Fruit fly (Drosophila melanogaster) whole organism, embryonic: ENCODE results near the gene CG11249.

Experiments
- Ada2b ChIP-seq: fragments of 200-800 bp; sonication (Bioruptor generic); IDR thresholded peaks from 2 replicates; pipeline ENCODE4 v1.3.6; 2022; ENCODE audit warnings: missing biosample characterization, missing genetic modification characterization
- Atf3 ChIP-seq: fragments of 200-800 bp; sonication (Bioruptor generic); optimal IDR thresholded peaks from 3 replicates; lab custom pipeline; 2016; ENCODE audit warnings: missing biosample characterization, missing genetic modification characterization
- Bdp1 ChIP-seq: fragments of 200-800 bp; sonication (Bioruptor generic); optimal IDR thresholded peaks from 3 replicates; lab custom pipeline; 2016; ENCODE audit warnings: missing biosample characterization, missing genetic modification characterization
- BtbVII ChIP-seq: fragments of 200-800 bp; sonication (Bioruptor generic); optimal IDR thresholded peaks from 3 replicates; lab custom pipeline; 2017; ENCODE audit warnings: missing biosample characterization, mild to moderate bottlenecking, missing genetic modification characterization
- Bteb2 ChIP-seq: fragments of 200-800 bp; sonication (Bioruptor generic); optimal IDR thresholded peaks from 2 replicates; lab custom pipeline; 2016; ENCODE audit warnings: missing biosample characterization, missing genetic modification characterization
- CG12071 ChIP-seq: fragments of 200-800 bp; sonication (Bioruptor generic); optimal IDR thresholded peaks from 3 replicates; lab custom pipeline; 2018; ENCODE audit warnings: missing biosample characterization, mild to moderate bottlenecking, missing genetic modification characterization
- CG12104 ChIP-seq: fragments of 200-800 bp; sonication (Bioruptor generic); optimal IDR thresholded peaks from 3 replicates; lab custom pipeline; 2016; ENCODE audit warnings: missing biosample characterization, missing genetic modification characterization
- CG12769 ChIP-seq: fragments of 200-800 bp; sonication (Bioruptor generic); optimal IDR thresholded peaks from 2 replicates; lab custom pipeline; 2019; ENCODE audit warnings: missing biosample characterization, mild to moderate bottlenecking, missing genetic modification characterization, moderate library complexity
- CG13775 ChIP-seq: fragments of 200-800 bp; sonication (Bioruptor generic); optimal IDR thresholded peaks from 3 replicates; lab custom pipeline; 2017; ENCODE audit warnings: missing biosample characterization, mild to moderate bottlenecking, missing genetic modification characterization
- CG14014 ChIP-seq: fragments of 200-800 bp; sonication (Bioruptor generic); IDR thresholded peaks from 2 replicates; pipeline ENCODE4 v1.3.6; 2022; ENCODE audit warnings: missing biosample characterization, missing genetic modification characterization
- CG1647 ChIP-seq: fragments of 200-800 bp; sonication (Bioruptor generic); optimal IDR thresholded peaks from 3 replicates; lab custom pipeline; 2016; ENCODE audit warnings: missing biosample characterization, missing genetic modification characterization
- CG16863 ChIP-seq: fragments of 200-800 bp; sonication (Bioruptor generic); optimal IDR thresholded peaks from 3 replicates; lab custom pipeline; 2016; ENCODE audit warnings: missing biosample characterization, missing genetic modification characterization
- CG17361 ChIP-seq: fragments of 200-800 bp; sonication (Bioruptor generic); IDR thresholded peaks from 3 replicates; pipeline ENCODE4 v1.3.6; 2022; ENCODE audit warnings: missing biosample characterization, missing genetic modification characterization
- CG18764 ChIP-seq: fragments of 200-800 bp; sonication (Bioruptor generic); optimal IDR thresholded peaks from 3 replicates; lab custom pipeline; 2016; ENCODE audit warnings: missing biosample characterization, missing genetic modification characterization
- CG2202 ChIP-seq: fragments of 200-800 bp; sonication (Bioruptor generic); optimal IDR thresholded peaks from 2 replicates; lab custom pipeline; 2018; ENCODE audit warnings: missing biosample characterization, mild to moderate bottlenecking, missing genetic modification characterization
- CG31365 ChIP-seq: fragments of 200-800 bp; sonication (Bioruptor generic); optimal IDR thresholded peaks from 2 replicates; lab custom pipeline; 2018; ENCODE audit warnings: missing biosample characterization, mild to moderate bottlenecking, missing genetic modification characterization
- CG31388 ChIP-seq: fragments of 200-800 bp; sonication (Bioruptor generic); optimal IDR thresholded peaks from 2 replicates; lab custom pipeline; 2016; ENCODE audit warnings: missing biosample characterization, missing genetic modification characterization
- CG6272 ChIP-seq: fragments of 200-800 bp; sonication (Bioruptor generic); IDR thresholded peaks from 2 replicates; pipeline ENCODE4 v1.3.6; 2022; ENCODE audit warnings: missing biosample characterization, missing genetic modification characterization
- CG7372 ChIP-seq: fragments of 200-800 bp; sonication (Bioruptor generic); IDR thresholded peaks from 2 replicates; pipeline ENCODE4 v1.3.6; 2022; ENCODE audit warnings: missing biosample characterization, missing genetic modification characterization
- CG9727 ChIP-seq: fragments of 200-800 bp; sonication (Bioruptor generic); optimal IDR thresholded peaks from 3 replicates; lab custom pipeline; 2017; ENCODE audit warnings: missing biosample characterization, mild to moderate bottlenecking, missing genetic modification characterization
- CrebB ChIP-seq: fragments of 200-800 bp; sonication (Bioruptor generic); optimal IDR thresholded peaks from 3 replicates; lab custom pipeline; 2018; ENCODE audit warnings: missing biosample characterization, mild to moderate bottlenecking, missing genetic modification characterization
- D ChIP-seq, 2 experiments: fragments of 200-800 bp in 1 of 2; fragments of >200 bp in 1 of 2; sonication (Bioruptor generic) in 1 of 2; optimal IDR thresholded peaks; 2 replicates in 1 of 2; 3 replicates in 1 of 2; lab custom pipeline; 2017; ENCODE audit warnings: mild to moderate bottlenecking in 1 of 2, missing biosample characterization in 1 of 2, missing genetic modification characterization in 1 of 2, missing genetic modification reagents in 1 of 2
- Dad ChIP-seq: fragments of 200-800 bp; sonication (Bioruptor generic); optimal IDR thresholded peaks from 3 replicates; lab custom pipeline; 2016; ENCODE audit warnings: missing biosample characterization, missing genetic modification characterization
- HmgD ChIP-seq: fragments of 200-800 bp; sonication (Bioruptor generic); optimal IDR thresholded peaks from 3 replicates; lab custom pipeline; 2016; ENCODE audit warnings: missing biosample characterization, missing genetic modification characterization
- Kr ChIP-seq: fragments of 200-800 bp; sonication (Bioruptor generic); optimal IDR thresholded peaks from 2 replicates; lab custom pipeline; 2017; ENCODE audit warnings: missing biosample characterization, mild to moderate bottlenecking, missing genetic modification characterization
- Mrtf ChIP-seq: fragments of 200-800 bp; sonication (Bioruptor generic); IDR thresholded peaks from 3 replicates; pipeline ENCODE4 v1.3.6; 2022; ENCODE audit warnings: missing biosample characterization, missing genetic modification characterization
- Opbp ChIP-seq: fragments of 200-800 bp; sonication (Bioruptor generic); IDR thresholded peaks from 3 replicates; pipeline ENCODE4 v1.3.6; 2022; ENCODE audit warnings: missing biosample characterization, missing genetic modification characterization; ENCODE audit not compliant: partially characterized antibody
- Ptx1 ChIP-seq: fragments of 200-800 bp; sonication (Bioruptor generic); IDR thresholded peaks from 2 replicates; pipeline ENCODE4 v1.3.6; 2022; ENCODE audit warnings: missing biosample characterization, missing genetic modification characterization
- Ssrp ChIP-seq: fragments of 200-800 bp; sonication (Bioruptor generic); optimal IDR thresholded peaks from 2 replicates; lab custom pipeline; 2018; ENCODE audit warnings: missing biosample characterization, mild to moderate bottlenecking, missing genetic modification characterization, moderate library complexity
- Stat92E ChIP-seq, 3 experiments: fragments of >200 bp in 2 of 3; fragments of 200-800 bp in 1 of 3; sonication (Bioruptor generic) in 1 of 3; optimal IDR thresholded peaks; 2 replicates each; lab custom pipeline; 2017 to 2019; ENCODE audit warnings: missing biosample characterization in 3 of 3, missing genetic modification characterization in 3 of 3, mild to moderate bottlenecking in 1 of 3, moderate library complexity in 1 of 3
- az2 ChIP-seq: fragments of 200-800 bp; sonication (Bioruptor generic); optimal IDR thresholded peaks from 3 replicates; lab custom pipeline; 2016; ENCODE audit warnings: missing biosample characterization, missing genetic modification characterization
- bowl ChIP-seq: fragments of 200-800 bp; sonication (Bioruptor generic); IDR thresholded peaks from 2 replicates; pipeline ENCODE4 v1.3.6; 2022; ENCODE audit warnings: missing biosample characterization, missing genetic modification characterization
- chif ChIP-seq, 2 experiments: fragments of 200-800 bp; sonication (Bioruptor generic); optimal IDR thresholded peaks; 3 replicates each; lab custom pipeline; 2016; ENCODE audit warnings: missing biosample characterization in 2 of 2, missing genetic modification characterization in 2 of 2
- dati ChIP-seq: fragments of 200-800 bp; sonication (Bioruptor generic); IDR thresholded peaks from 2 replicates; pipeline ENCODE4 v1.3.6; 2022; ENCODE audit warnings: missing biosample characterization, missing genetic modification characterization
- dimm ChIP-seq: fragments of 200-800 bp; sonication (Bioruptor generic); IDR thresholded peaks from 2 replicates; pipeline ENCODE4 v1.3.6; 2022; ENCODE audit warnings: missing biosample characterization, missing genetic modification characterization
- dm ChIP-seq: fragments of 200-800 bp; sonication (Bioruptor generic); optimal IDR thresholded peaks from 3 replicates; lab custom pipeline; 2016; ENCODE audit warnings: missing biosample characterization, missing genetic modification characterization
- ewg ChIP-seq: fragments of 200-800 bp; sonication (Bioruptor generic); optimal IDR thresholded peaks from 3 replicates; lab custom pipeline; 2017; ENCODE audit warnings: mild to moderate bottlenecking, missing biosample characterization, missing genetic modification reagents, missing genetic modification characterization
- fd102C ChIP-seq: fragments of 200-800 bp; sonication (Bioruptor generic); optimal IDR thresholded peaks from 2 replicates; lab custom pipeline; 2018; ENCODE audit warnings: missing biosample characterization, mild to moderate bottlenecking, missing genetic modification characterization, moderate library complexity
- gce ChIP-seq: fragments of 200-800 bp; sonication (Bioruptor generic); IDR thresholded peaks from 3 replicates; pipeline ENCODE4 v1.3.6; 2022; ENCODE audit warnings: missing biosample characterization, missing genetic modification characterization
- lmd ChIP-seq: fragments of 200-800 bp; sonication (Bioruptor generic); IDR thresholded peaks from 2 replicates; pipeline ENCODE4 v1.3.6; 2022; ENCODE audit warnings: missing biosample characterization, missing genetic modification characterization
- nerfin-2 ChIP-seq: fragments of 200-800 bp; sonication (Bioruptor generic); IDR thresholded peaks from 2 replicates; pipeline ENCODE4 v1.3.6; 2022; ENCODE audit warnings: missing biosample characterization, missing genetic modification characterization; ENCODE audit not compliant: partially characterized antibody
- nom ChIP-seq: fragments of 200-800 bp; sonication (Bioruptor generic); optimal IDR thresholded peaks from 2 replicates; lab custom pipeline; 2017; ENCODE audit warnings: missing biosample characterization, missing genetic modification characterization, mild to moderate bottlenecking, moderate library complexity, missing genetic modification reagents
- pb ChIP-seq: fragments of 200-800 bp; sonication (Bioruptor generic); optimal IDR thresholded peaks from 3 replicates; lab custom pipeline; 2016; ENCODE audit warnings: missing biosample characterization, missing genetic modification characterization
- pho ChIP-seq: fragments of 200-800 bp; sonication (Bioruptor generic); optimal IDR thresholded peaks from 2 replicates; lab custom pipeline; 2016; ENCODE audit warnings: missing biosample characterization, missing genetic modification characterization
- ro ChIP-seq: fragments of 200-800 bp; sonication (Bioruptor generic); IDR thresholded peaks from 2 replicates; pipeline ENCODE4 v1.3.6; 2022; ENCODE audit warnings: missing biosample characterization, missing genetic modification characterization
- run ChIP-seq: fragments of 200-800 bp; sonication (Bioruptor generic); optimal IDR thresholded peaks from 3 replicates; lab custom pipeline; 2018; ENCODE audit warnings: missing biosample characterization, mild to moderate bottlenecking, missing genetic modification characterization
- sc ChIP-seq, 3 experiments: fragments of >200 bp in 2 of 3; fragments of 200-800 bp in 1 of 3; sonication (Bioruptor generic) in 1 of 3; optimal IDR thresholded peaks; 2 replicates in 2 of 3; 3 replicates in 1 of 3; lab custom pipeline; 2017; ENCODE audit warnings: mild to moderate bottlenecking in 1 of 3, missing biosample characterization in 1 of 3, missing genetic modification characterization in 1 of 3, missing genetic modification reagents in 1 of 3
- sim ChIP-seq: fragments of 200-800 bp; sonication (Bioruptor generic); IDR thresholded peaks from 2 replicates; pipeline ENCODE4 v1.3.6; 2022; ENCODE audit warnings: missing biosample characterization, missing genetic modification characterization
- ssp ChIP-seq: fragments of 200-800 bp; sonication (Bioruptor generic); IDR thresholded peaks from 2 replicates; pipeline ENCODE4 v1.3.6; 2022; ENCODE audit warnings: missing biosample characterization, missing genetic modification characterization
- tx ChIP-seq: fragments of 200-800 bp; sonication (Bioruptor generic); optimal IDR thresholded peaks from 2 replicates; lab custom pipeline; 2016; ENCODE audit warnings: missing biosample characterization, missing genetic modification characterization

CG11249 gene

DNA sequence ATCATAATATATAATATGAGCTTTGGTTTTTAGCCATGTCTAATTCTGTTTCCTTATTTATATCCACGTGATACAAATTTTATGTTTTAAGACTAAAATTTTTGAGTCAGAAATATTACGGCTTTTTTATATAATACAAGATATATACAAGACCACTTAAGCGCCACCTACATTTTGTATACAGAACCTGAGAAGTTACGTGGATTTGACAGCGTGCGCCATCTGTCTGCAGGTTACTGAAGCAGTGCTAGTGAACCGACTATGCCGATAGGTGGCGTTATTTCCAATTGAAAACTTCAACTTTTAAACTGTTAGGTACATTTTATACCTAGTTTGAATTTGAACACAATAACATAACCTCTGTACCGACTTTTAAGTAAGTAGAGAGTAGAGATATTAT is 19.2 kb upstream of the CG11249 start:
- TF ChIP-seq CG31388 (GFP tag; lab: Kevin White, UChicago) (peak; percentile 31), az2 (GFP tag; lab: Kevin White, UChicago) (peak; percentile 83), CG16863 (peak; percentile 72), Kr (GFP tag; lab: Kevin White, UChicago) (no peak), BtbVII (GFP tag; lab: Kevin White, UChicago) (no peak), Ada2b (GFP tag; lab: Robert Waterston, UW) (peak; percentile 27; the same call in 1 of the 2 replicates), CG6272 (GFP tag; lab: Robert Waterston, UW) (no peak), CG9727 (GFP tag; lab: Kevin White, UChicago) (peak; percentile 20), Dad (GFP tag; lab: Kevin White, UChicago) (peak; percentile 59), CG12104 (GFP tag; lab: Kevin White, UChicago) (no peak), lmd (GFP tag; lab: Robert Waterston, UW) (peak; percentile 81), chif (GFP tag; optimal IDR thresholded peaks at IDR 0.05; lab: Kevin White, UChicago) (peak; percentile 54 to 91), Ptx1 (peak; percentile 82), Stat92E (GFP tag; optimal IDR thresholded peaks at IDR 0.05; lab: Kevin White, UChicago) (peak in 1 of 3 experiments; percentile 16), CG17361 (peak; percentile 68), Bdp1 (no peak), run (tag; lab: Kevin White, UChicago) (no peak), pho (GFP tag; lab: Kevin White, UChicago) (peak; percentile 56), sc (optimal IDR thresholded peaks at IDR 0.05; lab: Kevin White, UChicago) (no peak), sc (GFP tag; optimal IDR thresholded peaks at IDR 0.05; lab: Kevin White, UChicago) (peak; percentile 33), HmgD (GFP tag; lab: Kevin White, UChicago) (peak; percentile 84), Atf3 (peak; percentile 74), Ssrp (peak; percentile 46), ewg (GFP tag; lab: Kevin White, UChicago) (peak; percentile 16), sim (no peak), CG14014 (GFP tag; lab: Robert Waterston, UW) (peak; percentile 51; the same call in 1 of the 2 replicates), dimm (GFP tag; lab: Robert Waterston, UW) (no peak), pb (peak; percentile 15), nom (GFP tag; lab: Kevin White, UChicago) (no peak), CrebB (tag; lab: Kevin White, UChicago) (peak; percentile 18), CG18764 (GFP tag; lab: Kevin White, UChicago) (peak; percentile 62), ssp (GFP tag; lab: Robert Waterston, UW) (peak; percentile 32; the same call in 1 of the 2 replicates), dati (GFP tag; lab: Robert Waterston, UW) (no peak), CG1647 (peak; percentile 54), CG12769 (tag; lab: Kevin White, UChicago) (peak; percentile 56), fd102C (GFP tag; lab: Kevin White, UChicago) (peak; percentile 9), bowl (GFP tag; lab: Robert Waterston, UW) (no peak), Bteb2 (GFP tag; lab: Kevin White, UChicago) (peak; percentile 11), nerfin-2 (no peak), tx (GFP tag; lab: Kevin White, UChicago) (peak; percentile 46), Mrtf (GFP tag; lab: Robert Waterston, UW) (peak; percentile 75), gce (GFP tag; lab: Robert Waterston, UW) (no peak), Opbp (peak; percentile 35; the same call in 1 of the 3 replicates), CG13775 (peak; percentile 25), CG2202 (tag; lab: Kevin White, UChicago) (no peak), ro (GFP tag; lab: Robert Waterston, UW) (no peak), dm (GFP tag; lab: Kevin White, UChicago) (peak; percentile 21), CG31365 (tag; lab: Kevin White, UChicago) (peak; percentile 45), CG12071 (GFP tag; lab: Kevin White, UChicago) (no peak), CG7372 (peak; percentile 62; the same call in 1 of the 2 replicates), D (optimal IDR thresholded peaks at IDR 0.05; lab: Kevin White, UChicago) (no peak), D (GFP tag; optimal IDR thresholded peaks at IDR 0.05; lab: Kevin White, UChicago) (peak; percentile 4)
